Worm (Caenorhabditis elegans): ENCODE measurements around the gene F11G11.13.
"Not testable (repeated sequence)": the region's sequence is repeated elsewhere in the genome, so short reads cannot be mapped to it uniquely, and the experiment has no call there.

The F11G11.13 gene

DNA sequence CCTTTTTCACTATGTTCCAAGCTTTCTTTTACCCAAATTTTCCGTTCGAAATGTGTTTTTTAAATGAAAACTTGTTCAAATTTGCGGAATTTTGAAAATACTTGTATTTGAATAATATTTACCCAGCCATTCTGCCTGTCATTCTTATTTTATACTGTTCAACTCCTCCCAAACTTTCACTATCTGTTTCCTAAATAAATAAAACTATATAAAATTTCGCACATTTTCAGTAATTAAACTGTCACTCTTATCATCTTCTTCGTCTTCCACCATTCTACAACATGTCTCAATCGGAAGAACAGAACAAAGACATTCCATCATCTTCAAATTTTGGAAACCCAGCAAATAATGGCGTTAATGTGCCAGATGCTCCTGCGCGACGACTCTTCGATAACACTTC, 28.8 kb upstream of the F11G11.13 start, which contains the start of gene btbd-10:
Gene btbd-10 (plus strand): TSS at position 231 of the 400 bp plus-strand sequence.
- TF ChIP-seq mls-2 (tag; optimal IDR thresholded peaks at IDR 0.05) (no peak), nhr-2 (tag; optimal IDR thresholded peaks at IDR 0.05) (no peak), unc-120 (tag; optimal IDR thresholded peaks at IDR 0.05; ENCODE audit: poor library complexity, severe bottlenecking) (no peak), tbx-8 (GFP tag; optimal IDR thresholded peaks at IDR 0.05) (no peak)

DNA sequence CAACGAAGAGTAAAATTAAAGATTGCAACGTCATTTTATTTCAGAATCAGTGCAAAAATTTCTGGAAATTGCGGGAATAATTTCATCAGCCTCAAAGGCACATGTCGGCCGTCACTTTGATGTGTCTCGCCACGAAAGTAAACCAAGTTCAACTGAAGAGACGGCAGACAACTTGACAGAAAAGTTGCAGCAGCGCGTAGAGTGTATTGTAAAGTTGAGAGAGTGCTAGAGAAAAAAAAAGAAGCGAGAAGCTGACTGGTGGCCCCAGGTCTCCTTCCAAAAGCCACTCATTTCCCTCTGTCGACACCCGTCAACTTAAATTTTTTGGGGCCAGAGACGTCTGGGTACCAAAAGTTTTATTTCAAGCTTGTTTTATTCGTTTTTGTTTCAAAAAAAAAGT, 28.3 kb upstream of the F11G11.13 start:
- TF ChIP-seq hlh-1 (tag; optimal IDR thresholded peaks at IDR 0.05) (peak; percentile 84), lsy-2 (tag; optimal IDR thresholded peaks at IDR 0.05) (peak; percentile 56), unc-120 (tag; optimal IDR thresholded peaks at IDR 0.05; ENCODE audit: poor library complexity, severe bottlenecking) (peak; percentile 34), unc-62 (GFP tag; optimal IDR thresholded peaks at IDR 0.05) (peak; percentile 97), sptf-1 (tag; optimal IDR thresholded peaks at IDR 0.05) (no peak), zip-8 (tag; optimal IDR thresholded peaks at IDR 0.05) (no peak), mep-1 (tag; optimal IDR thresholded peaks at IDR 0.05) (peak; percentile 41), nhr-12 (tag; optimal IDR thresholded peaks at IDR 0.05) (no peak), elt-1 (tag; optimal IDR thresholded peaks at IDR 0.05; ENCODE audit: borderline replicate concordance, insufficient read depth) (no peak), pha-4 (tag; optimal IDR thresholded peaks at IDR 0.05) (peak; percentile 70), ceh-39 (tag; optimal IDR thresholded peaks at IDR 0.05) (no peak), nhr-237 (tag; optimal IDR thresholded peaks at IDR 0.05) (peak; percentile 40), ces-1 (GFP tag; optimal IDR thresholded peaks at IDR 0.05) (peak; percentile 93), mab-5 (tag; optimal IDR thresholded peaks at IDR 0.05) (no peak), bed-3 (GFP tag; optimal IDR thresholded peaks at IDR 0.05) (no peak), nhr-28 (tag; optimal IDR thresholded peaks at IDR 0.05) (no peak), ham-2 (GFP tag; optimal IDR thresholded peaks at IDR 0.05) (peak; percentile 50)

DNA sequence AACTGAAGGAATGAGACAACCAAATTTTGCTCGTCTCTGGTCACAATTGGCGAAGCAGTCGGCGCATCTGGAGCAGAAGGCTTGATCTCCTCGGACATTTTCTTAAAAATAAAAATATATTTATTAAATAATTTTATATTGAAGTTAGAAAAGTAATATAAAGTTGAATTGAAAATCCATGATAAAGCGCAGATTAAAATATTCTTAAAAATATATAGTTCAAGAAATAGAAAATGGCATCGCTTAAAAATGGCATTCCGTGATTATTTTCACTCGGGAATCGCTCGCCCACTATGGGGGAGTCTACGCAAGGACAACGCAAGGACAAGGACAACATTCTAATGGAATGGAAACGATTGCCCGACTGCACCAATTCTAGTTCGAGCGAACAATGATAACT, 27.7 kb upstream of the F11G11.13 start, which contains the start of gene sgt-1:
Gene sgt-1 (minus strand): TSS at position 101 of the 400 bp plus-strand sequence.
- not testable (repeated sequence) for TF ChIP-seq ceh-83 (GFP tag; optimal IDR thresholded peaks at IDR 0.05); unc-120 (tag; optimal IDR thresholded peaks at IDR 0.05; ENCODE audit: poor library complexity, severe bottlenecking); nhr-28 (tag; optimal IDR thresholded peaks at IDR 0.05)

- TF ChIP-seq snpc-4 (tag; optimal IDR thresholded peaks at IDR 0.05) (no peak), ham-2 (GFP tag; optimal IDR thresholded peaks at IDR 0.05) (no peak), ces-1 (GFP tag; optimal IDR thresholded peaks at IDR 0.05) (peak; percentile 29), unc-120 (tag; optimal IDR thresholded peaks at IDR 0.05; ENCODE audit: poor library complexity, severe bottlenecking) (no peak), mep-1 (tag; optimal IDR thresholded peaks at IDR 0.05) (peak; percentile 46), lsy-2 (tag; optimal IDR thresholded peaks at IDR 0.05) (peak; percentile 37), unc-62 (GFP tag; optimal IDR thresholded peaks at IDR 0.05) (no peak), M03D4.4 (tag; optimal IDR thresholded peaks at IDR 0.05) (no peak), ceh-39 (tag; optimal IDR thresholded peaks at IDR 0.05) (peak; percentile 75), lin-13 (tag; optimal IDR thresholded peaks at IDR 0.05) (no peak)
These were observed 26.1 kb upstream of the F11G11.13 start, which contains the start of gene R05F9.9 for ce11 chrII:4902035-4902434. R05F9.9 (minus strand) TSS chrII:4902100.

- not testable (repeated sequence) for TF ChIP-seq nhr-76, sptf-1, cnd-1 (tag; optimal IDR thresholded peaks at IDR 0.05)
These were observed 22.6 kb upstream of the F11G11.13 start, which contains the start of gene msp-32 for ce11 chrII:4898529-4898928. msp-32 (plus strand) TSS chrII:4898829.

ce11 chrII:4892594-4892993, 16.6 kb upstream of the F11G11.13 start, which contains the start of gene msp-33:
msp-33 (minus strand) TSS chrII:4892694.
- TF ChIP-seq elt-3 (tag; optimal IDR thresholded peaks at IDR 0.05), result no peak
- TF ChIP-seq M03D4.4 (tag; optimal IDR thresholded peaks at IDR 0.05), result no peak
- TF ChIP-seq hlh-1 (tag; optimal IDR thresholded peaks at IDR 0.05), result no peak
- no peak for TF ChIP-seq flh-1 (GFP tag; optimal IDR thresholded peaks at IDR 0.05)
- TF ChIP-seq ceh-39 (tag; optimal IDR thresholded peaks at IDR 0.05), result no peak
- no peak for TF ChIP-seq mls-2 (tag; optimal IDR thresholded peaks at IDR 0.05)
- TF ChIP-seq nhr-2 (tag; optimal IDR thresholded peaks at IDR 0.05), result no peak
- TF ChIP-seq unc-39 (tag; optimal IDR thresholded peaks at IDR 0.05), result no peak
- TF ChIP-seq ham-2 (GFP tag; optimal IDR thresholded peaks at IDR 0.05), result no peak
- TF ChIP-seq drap-1 (GFP tag; optimal IDR thresholded peaks at IDR 0.05), result no peak
- TF ChIP-seq ztf-11 (tag; optimal IDR thresholded peaks at IDR 0.05), result no peak
- TF ChIP-seq unc-62 (GFP tag; optimal IDR thresholded peaks at IDR 0.05), result no peak
- no peak for TF ChIP-seq pha-4 (tag; optimal IDR thresholded peaks at IDR 0.05)
- no peak for TF ChIP-seq mep-1 (tag; optimal IDR thresholded peaks at IDR 0.05)
- no peak for TF ChIP-seq nhr-237 (tag; optimal IDR thresholded peaks at IDR 0.05)
- TF ChIP-seq cnd-1 (tag; optimal IDR thresholded peaks at IDR 0.05), result no peak
- no peak for TF ChIP-seq lsy-2 (tag; optimal IDR thresholded peaks at IDR 0.05)
- no peak for TF ChIP-seq ceh-43 (GFP tag; optimal IDR thresholded peaks at IDR 0.05)
